Worm (Caenorhabditis elegans) whole organism, young adult: ENCODE results near the gene str-187.

Source experiments
- T07F8.4 ChIP-seq: sonication (generic microtip); optimal IDR thresholded peaks from 2 replicates; lab custom pipeline; 2016; ENCODE audit warnings: mild to moderate bottlenecking, missing genetic modification characterization, moderate library complexity, missing compliant biosample characterization
- Y79H2A.3 ChIP-seq: fragments of 200-800 bp; sonication (Bioruptor generic); conservative IDR thresholded peaks from 2 replicates; pipeline ENCODE4 v1.3.6; 2022; ENCODE audit warnings: missing genetic modification reagents, missing genetic modification characterization, missing compliant biosample characterization
- Y95B8A.8 ChIP-seq: fragments of 200-800 bp; sonication (Bioruptor generic); IDR thresholded peaks from 2 replicates; pipeline ENCODE4 v1.3.6; 2022; ENCODE audit warnings: missing genetic modification reagents, missing genetic modification characterization, missing compliant biosample characterization
- ccch-3 ChIP-seq: fragments of 200-800 bp; sonication (Bioruptor generic); optimal IDR thresholded peaks from 2 replicates; lab custom pipeline; 2018; ENCODE audit warnings: mild to moderate bottlenecking, missing genetic modification characterization, missing compliant biosample characterization
- hmg-1.2 ChIP-seq: fragments of 200-800 bp; sonication (Bioruptor generic); IDR thresholded peaks from 2 replicates; pipeline ENCODE4 v1.3.6; 2022; ENCODE audit warnings: missing genetic modification reagents, missing genetic modification characterization, missing compliant biosample characterization
- nfyb-1 ChIP-seq: fragments of 200-800 bp; sonication (Bioruptor generic); IDR thresholded peaks from 2 replicates; pipeline ENCODE4 v1.3.6; 2022; ENCODE audit warnings: missing genetic modification reagents, missing genetic modification characterization, missing compliant biosample characterization

- TF ChIP-seq T07F8.4 (tag; lab: Kevin White, UChicago) (no peak), Y95B8A.8 (no peak), ccch-3 (GFP tag; lab: Kevin White, UChicago) (no peak), nfyb-1 (GFP tag; lab: Robert Waterston, UW) (no peak), hmg-1.2 (GFP tag; lab: Robert Waterston, UW) (no peak), Y79H2A.3 (no peak)
Measured at ce11 chrIV:17223474-17223873, 41.9 kb upstream of the str-187 start, which contains the start of gene Y116A8B.4.
